Worm (Caenorhabditis elegans) whole organism, early embryonic: ENCODE measurements around the gene him-3.

ENCODE experiments used
- B0310.2 ChIP-seq: sonication (generic microtip); optimal IDR thresholded peaks from 2 replicates; lab custom pipeline; 2016; ENCODE audit warnings: mild to moderate bottlenecking, missing genetic modification characterization, missing compliant biosample characterization
- F13C5.2 ChIP-seq: sonication (generic microtip); optimal IDR thresholded peaks from 2 replicates; lab custom pipeline; 2017; ENCODE audit warnings: mild to moderate bottlenecking, missing genetic modification characterization, inconsistent platforms, missing compliant biosample characterization
- ama-1 ChIP-seq: fragments of 150-350 bp; optimal IDR thresholded peaks from 2 replicates; lab custom pipeline; 2014
- ets-7 ChIP-seq: sonication (generic microtip); optimal IDR thresholded peaks from 2 replicates; lab custom pipeline; 2016; ENCODE audit warnings: missing genotype, missing genetic modification characterization, missing compliant biosample characterization
- flt-1 ChIP-seq: fragments of 200-800 bp; sonication (Bioruptor generic); IDR thresholded peaks from 2 replicates; pipeline ENCODE4 v1.3.6; 2022; ENCODE audit warnings: missing genetic modification characterization, missing compliant biosample characterization
- hmg-4 ChIP-seq: fragments of 200-800 bp; sonication (Bioruptor generic); optimal IDR thresholded peaks from 2 replicates; lab custom pipeline; 2018; ENCODE audit warnings: mild to moderate bottlenecking, missing genetic modification characterization, missing compliant biosample characterization

ce11 chrIV:6986835-6987234, 9.5 kb downstream of the him-3 start, which contains the start of gene prkl-1:
- TF ChIP-seq ama-1 (lab: Kevin White, UChicago) (no peak), flt-1 (GFP tag; lab: Robert Waterston, UW) (no peak), F13C5.2 (no peak), ets-7 (tag; lab: Kevin White, UChicago) (no peak), B0310.2 (tag; lab: Kevin White, UChicago) (no peak), hmg-4 (GFP tag; lab: Kevin White, UChicago) (no peak)
